Worm (Caenorhabditis elegans): ENCODE measurements around the gene C49G7.13.

The C49G7.13 gene

DNA sequence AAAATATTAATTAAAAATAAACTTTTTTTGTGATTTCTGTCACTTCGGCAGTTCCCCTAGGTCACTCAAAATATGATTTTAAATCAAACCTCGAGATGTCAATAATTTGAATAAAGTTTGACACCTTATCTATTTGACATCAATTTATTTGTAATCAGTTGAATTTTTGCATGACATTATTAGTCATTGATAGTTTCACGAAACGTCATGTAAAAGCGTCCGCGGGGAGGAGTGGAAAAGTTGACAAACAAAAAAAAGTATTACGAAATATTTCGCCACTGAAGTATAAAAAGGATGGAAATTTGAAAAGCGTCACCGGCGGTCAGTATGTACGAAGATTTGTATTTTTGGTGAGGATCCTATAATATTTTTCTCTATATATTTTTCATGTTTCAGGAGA lies 11.1 kb upstream of the C49G7.13 start, which contains the start of gene K09D9.1:
Gene K09D9.1, plus strand, starts transcription at position 271 of the 400 bp plus-strand sequence.
- TF ChIP-seq nhr-42 (GFP tag; IDR thresholded peaks at IDR 0.05) (no peak), F44E2.7 (GFP tag; IDR thresholded peaks at IDR 0.05) (no peak), nhr-41 (GFP tag; IDR thresholded peaks at IDR 0.05) (peak; percentile 58; the same call in 1 of the 2 replicates), daf-16 (GFP tag; optimal IDR thresholded peaks at IDR 0.05) (peak in 1 of 2 experiments; percentile 57), daf-16 (tag; optimal IDR thresholded peaks at IDR 0.05) (peak; percentile 95), daf-8 (GFP tag; IDR thresholded peaks at IDR 0.05) (no peak), ceh-28 (tag; optimal IDR thresholded peaks at IDR 0.05) (no peak), gei-8 (GFP tag; optimal IDR thresholded peaks at IDR 0.05) (no peak), dmd-6 (GFP tag; IDR thresholded peaks at IDR 0.05) (peak; percentile 97), hlh-11 (tag; optimal IDR thresholded peaks at IDR 0.05) (peak; percentile 84), php-3 (GFP tag; IDR thresholded peaks at IDR 0.05) (peak; percentile 78), lin-1 (GFP tag; IDR thresholded peaks at IDR 0.05) (0 out of 2 replicates have a peak, but pooled peaks have one; percentile 45), lin-13 (GFP tag; optimal IDR thresholded peaks at IDR 0.05) (no peak), T20F7.1 (GFP tag; optimal IDR thresholded peaks at IDR 0.05) (peak; percentile 70), D1046.2 (GFP tag; IDR thresholded peaks at IDR 0.05) (no peak), nhr-111 (GFP tag; optimal IDR thresholded peaks at IDR 0.05) (no peak), zip-2 (tag; optimal IDR thresholded peaks at IDR 0.05) (peak; percentile 95), nhr-6 (tag; optimal IDR thresholded peaks at IDR 0.05) (peak; percentile 17), nhr-48 (tag; optimal IDR thresholded peaks at IDR 0.05) (peak; percentile 45), nhr-77 (tag; optimal IDR thresholded peaks at IDR 0.05) (peak; percentile 86), nhr-102 (tag; optimal IDR thresholded peaks at IDR 0.05) (peak; percentile 66), pqm-1 (tag; optimal IDR thresholded peaks at IDR 0.05) (peak; percentile 75), vab-7 (GFP tag; IDR thresholded peaks at IDR 0.05) (no peak), egl-27 (tag; optimal IDR thresholded peaks at IDR 0.05) (no peak), dpl-1 (GFP tag; optimal IDR thresholded peaks at IDR 0.05) (peak; percentile 14), pha-4 (GFP tag; IDR thresholded peaks at IDR 0.05) (peak; percentile 38; the same call in 1 of the 2 replicates), pha-4 (tag; optimal IDR thresholded peaks at IDR 0.05) (peak; percentile 29), ztf-7 (tag; optimal IDR thresholded peaks at IDR 0.05) (peak; percentile 67), aha-1 (tag) (no peak), unc-62 (GFP tag; optimal IDR thresholded peaks at IDR 0.05 in 1 of 2) (no peak), unc-62 (tag; optimal IDR thresholded peaks at IDR 0.05) (no peak), nhr-76 (tag; optimal IDR thresholded peaks at IDR 0.05) (no peak), nhr-28 (tag; optimal IDR thresholded peaks at IDR 0.05) (peak; percentile 81), dve-1 (tag; optimal IDR thresholded peaks at IDR 0.05; ENCODE audit: insufficient read depth) (peak; percentile 93), hlh-30 (tag; optimal IDR thresholded peaks at IDR 0.05; ENCODE audit: insufficient read depth) (peak; percentile 79)

DNA sequence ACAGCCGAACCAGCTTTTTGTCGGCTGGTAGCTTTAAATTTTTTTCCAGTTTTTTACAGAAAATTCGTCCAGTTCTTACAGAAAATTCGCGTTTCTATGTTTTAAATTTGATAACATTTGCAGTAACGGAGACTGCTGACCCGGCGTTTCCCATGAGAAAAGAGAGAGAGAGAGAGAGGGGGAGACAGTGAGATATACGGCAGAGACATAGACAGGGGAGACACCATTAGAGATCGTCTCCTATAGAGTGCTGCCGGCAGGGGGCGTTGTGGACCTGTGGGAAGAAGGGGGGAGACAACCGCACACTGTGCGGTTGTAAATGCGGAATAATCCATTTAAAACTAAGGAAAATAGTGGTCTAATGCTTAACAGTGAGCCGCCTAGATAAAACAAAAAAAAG lies 6.3 kb upstream of the C49G7.13 start:
- no peak for TF ChIP-seq lin-38 (GFP tag; IDR thresholded peaks at IDR 0.05)
- TF ChIP-seq hlh-30 (tag; optimal IDR thresholded peaks at IDR 0.05; ENCODE audit: insufficient read depth) = peak; percentile 31
- peak; percentile 54 for TF ChIP-seq duxl-1 (tag; optimal IDR thresholded peaks at IDR 0.05; ENCODE audit: poor library complexity)
- no peak for TF ChIP-seq snpc-1.2 (GFP tag; IDR thresholded peaks at IDR 0.05)
- TF ChIP-seq aha-1 (tag) = peak; percentile 31
- TF ChIP-seq pha-4 (GFP tag; IDR thresholded peaks at IDR 0.05) = no peak
- no peak for TF ChIP-seq pha-4 (tag; optimal IDR thresholded peaks at IDR 0.05)
- peak; percentile 31 for TF ChIP-seq mes-2 (tag; optimal IDR thresholded peaks at IDR 0.05; ENCODE audit: poor library complexity, severe bottlenecking)
- TF ChIP-seq nhr-28 (tag; optimal IDR thresholded peaks at IDR 0.05) = peak; percentile 1

DNA sequence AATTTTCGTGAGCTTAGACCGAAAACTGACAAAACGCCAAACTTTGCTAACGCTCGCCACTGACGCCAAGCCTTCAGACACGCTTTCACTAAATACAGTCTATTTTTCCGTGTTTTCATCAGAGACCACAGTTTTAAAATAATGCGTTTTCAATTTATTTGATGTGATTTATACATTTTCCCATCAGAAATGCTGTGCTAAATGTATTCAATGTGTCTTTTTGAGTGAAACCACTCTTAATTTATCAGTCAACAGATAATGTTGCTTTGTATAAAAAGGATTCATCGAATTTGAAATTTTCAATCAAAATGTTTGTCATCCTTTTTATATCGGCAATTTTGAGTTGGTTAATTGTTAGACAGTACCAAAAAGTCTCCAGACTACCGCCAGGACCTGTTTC lies 4.6 kb upstream of the C49G7.13 start, which contains the start of gene cyp-35A4:
Gene cyp-35A4, plus strand, starts transcription at position 301 of the 400 bp plus-strand sequence.
- TF ChIP-seq tag-97 (GFP tag; IDR thresholded peaks at IDR 0.05) (no peak), lin-1 (GFP tag; IDR thresholded peaks at IDR 0.05) (no peak), unc-39 (tag; optimal IDR thresholded peaks at IDR 0.05) (no peak), cey-2 (tag; optimal IDR thresholded peaks at IDR 0.05; ENCODE audit: borderline replicate concordance, insufficient read depth) (no peak), lir-3 (tag; optimal IDR thresholded peaks at IDR 0.05) (no peak), ama-1 (optimal IDR thresholded peaks at IDR 0.05) (no peak), hif-1 (tag; optimal IDR thresholded peaks at IDR 0.05) (no peak), F44E2.7 (GFP tag; IDR thresholded peaks at IDR 0.05) (no peak), dpl-1 (GFP tag; optimal IDR thresholded peaks at IDR 0.05) (no peak), ceh-28 (tag; optimal IDR thresholded peaks at IDR 0.05) (no peak), set-16 (GFP tag; IDR thresholded peaks at IDR 0.05) (no peak), daf-16 (GFP tag; optimal IDR thresholded peaks at IDR 0.05) (no peak), daf-16 (tag; optimal IDR thresholded peaks at IDR 0.05) (no peak), dmd-6 (GFP tag; IDR thresholded peaks at IDR 0.05) (no peak), ceh-32 (tag; optimal IDR thresholded peaks at IDR 0.05; ENCODE audit: poor library complexity) (no peak), ceh-82 (tag; optimal IDR thresholded peaks at IDR 0.05) (no peak), Y75B8A.6 (GFP tag; IDR thresholded peaks at IDR 0.05) (no peak)
